Worm (Caenorhabditis elegans) whole organism, L4/young adult: Measurements from ENCODE around the gene swsn-7.

ENCODE experiments used
- dao-5 ChIP-seq: sonication (generic microtip); optimal IDR thresholded peaks from 2 replicates; lab custom pipeline; 2016; ENCODE audit warnings: missing genotype, missing genetic modification characterization, moderate library complexity, missing compliant biosample characterization
- him-1 ChIP-seq: sonication (generic microtip); optimal IDR thresholded peaks from 2 replicates; lab custom pipeline; 2016; ENCODE audit warnings: missing genotype, missing genetic modification reagents, missing genetic modification characterization, missing compliant biosample characterization

DNA sequence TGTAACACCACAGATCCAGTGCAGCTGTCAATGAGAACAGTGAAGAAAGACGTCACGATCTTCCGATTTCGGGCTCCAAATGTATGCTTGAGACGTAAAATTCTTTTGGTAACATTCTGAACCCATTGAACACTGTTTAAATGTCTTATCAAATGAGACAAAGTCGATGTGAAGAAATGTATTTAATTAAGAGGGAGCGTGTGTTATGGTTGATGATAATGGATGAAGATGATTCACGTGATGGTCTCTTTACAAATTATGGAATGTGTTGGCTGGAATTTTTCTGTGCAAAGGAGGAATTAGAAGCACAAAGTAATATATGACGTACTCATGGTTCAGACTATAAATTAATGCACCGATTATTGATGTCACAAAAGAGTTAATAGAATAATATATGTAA, 20.6 kb downstream of the swsn-7 start:
- no peak for TF ChIP-seq him-1 (tag; lab: Kevin White, UChicago)
- TF ChIP-seq dao-5 (tag; lab: Kevin White, UChicago): no peak
